Worm (Caenorhabditis elegans) whole organism, L4/young adult: Measurements from ENCODE around the gene ins-14.

Source experiments
- W03F9.2 ChIP-seq: fragments of 150-350 bp; optimal IDR thresholded peaks from 2 replicates; lab custom pipeline; 2014; ENCODE audit warnings: missing biosample characterization, missing genetic modification characterization
- dao-5 ChIP-seq: sonication (generic microtip); optimal IDR thresholded peaks from 2 replicates; lab custom pipeline; 2016; ENCODE audit warnings: missing genotype, missing genetic modification characterization, moderate library complexity, missing compliant biosample characterization
- him-1 ChIP-seq: sonication (generic microtip); optimal IDR thresholded peaks from 2 replicates; lab custom pipeline; 2016; ENCODE audit warnings: missing genotype, missing genetic modification reagents, missing genetic modification characterization, missing compliant biosample characterization

The ins-14 gene

DNA sequence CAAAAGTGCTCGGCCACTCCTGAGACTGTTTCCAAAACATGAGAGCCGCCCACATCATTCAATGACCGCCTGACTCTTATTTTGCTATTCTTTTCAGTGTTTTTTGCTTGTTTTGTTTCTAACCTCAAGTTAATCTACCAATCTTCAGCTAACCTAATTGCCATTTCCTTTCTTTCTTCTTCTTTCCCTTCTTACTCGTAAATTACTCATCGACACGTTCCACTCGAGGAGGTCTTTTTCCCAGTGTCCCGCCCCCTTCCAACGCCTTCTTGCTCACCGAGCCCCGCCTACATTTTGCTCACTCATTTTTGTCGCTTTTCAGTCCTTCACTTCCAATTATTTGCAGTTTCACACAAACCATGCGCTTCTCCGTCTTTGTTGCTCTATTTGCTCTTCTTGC, 19.1 kb upstream of the ins-14 start, which contains the start of gene nlp-50:
TSS of gene nlp-50 (plus strand) at position 301 of the 400 bp plus-strand sequence.
- TF ChIP-seq him-1 (no peak), W03F9.2 (tag; lab: Kevin White, UChicago) (no peak), dao-5 (tag; lab: Kevin White, UChicago) (no peak)

DNA sequence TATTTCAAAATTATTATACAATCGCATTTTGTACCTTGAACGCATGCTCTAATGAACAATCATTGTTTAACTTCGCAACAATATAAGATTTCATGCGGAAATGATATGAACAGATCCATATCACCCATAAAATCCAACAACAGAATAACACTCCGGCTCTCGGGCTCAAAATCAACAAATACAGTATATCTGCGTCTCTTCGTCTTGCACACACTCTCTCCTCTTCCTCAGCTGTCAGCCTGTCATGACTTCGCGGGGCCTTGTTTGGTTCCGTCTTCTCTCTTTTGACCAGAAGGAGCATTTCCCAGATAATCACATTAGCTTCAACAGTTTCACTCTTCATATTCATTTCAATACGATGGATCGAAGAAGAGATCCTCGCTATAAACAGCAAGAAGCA, 10.6 kb upstream of the ins-14 start, which contains the start of gene F41G3.3:
TSS of gene F41G3.3 (plus strand) at position 301 of the 400 bp plus-strand sequence.
- no peak for TF ChIP-seq dao-5 (tag; lab: Kevin White, UChicago)
- TF ChIP-seq W03F9.2 (tag; lab: Kevin White, UChicago): no peak
- no peak for TF ChIP-seq him-1

DNA sequence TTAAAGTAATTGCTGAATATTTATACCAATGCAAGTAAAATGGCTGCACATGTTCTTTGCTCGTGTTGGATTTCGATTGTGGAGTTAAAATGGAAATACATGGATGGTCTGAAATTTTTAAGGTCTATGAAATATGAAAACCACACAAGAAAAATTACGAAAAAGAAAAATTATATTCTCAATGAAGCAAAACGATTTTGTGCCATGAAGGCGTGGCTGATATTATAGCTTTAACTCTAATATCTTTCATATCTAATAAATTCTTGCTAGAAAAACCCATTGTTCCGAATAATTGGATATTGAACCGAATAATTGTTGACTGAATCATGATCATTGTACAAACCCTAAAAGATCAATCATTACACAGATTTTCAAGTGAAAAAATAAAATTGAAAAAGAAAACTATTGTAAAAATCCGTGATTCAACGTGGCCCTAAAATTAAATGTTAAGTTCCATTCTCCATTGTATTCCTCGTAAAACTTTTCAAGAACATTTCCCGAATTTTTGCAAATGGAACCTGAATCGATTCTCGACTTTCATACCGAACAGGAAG, 9.1 kb upstream of the ins-14 start, which contains the start of the genes srx-95 and fis-1:
TSS of gene srx-95 (minus strand) at position 101 of the 554 bp plus-strand sequence.
TSS of gene fis-1 (plus strand) at position 504 of the 554 bp plus-strand sequence.
- no peak for TF ChIP-seq him-1
- no peak for TF ChIP-seq W03F9.2 (tag; lab: Kevin White, UChicago)
- TF ChIP-seq dao-5 (tag; lab: Kevin White, UChicago): no peak

DNA sequence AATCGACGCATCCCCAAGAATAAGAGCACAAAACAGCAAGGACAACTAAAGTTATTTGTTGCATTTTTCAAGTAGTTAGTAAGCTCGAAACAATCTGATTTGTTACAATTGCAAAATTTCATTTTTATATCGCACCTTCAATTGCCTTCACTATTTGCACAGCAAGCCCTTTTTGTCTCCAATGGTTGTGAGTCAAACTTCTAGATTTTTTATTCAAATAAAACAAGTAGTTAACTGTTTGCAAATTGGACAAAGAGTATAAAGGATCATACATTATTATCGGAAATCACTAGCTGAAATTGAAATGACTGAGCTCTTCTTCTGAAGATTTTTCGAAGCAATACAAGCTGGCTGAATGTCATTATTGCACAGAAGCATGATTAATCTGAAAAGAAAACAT, 7.2 kb upstream of the ins-14 start, which contains the start of gene F41G3.21:
TSS of gene F41G3.21 (minus strand) at position 101 of the 400 bp plus-strand sequence.
- no peak for TF ChIP-seq him-1
- no peak for TF ChIP-seq W03F9.2 (tag; lab: Kevin White, UChicago)
- TF ChIP-seq dao-5 (tag; lab: Kevin White, UChicago): no peak

DNA sequence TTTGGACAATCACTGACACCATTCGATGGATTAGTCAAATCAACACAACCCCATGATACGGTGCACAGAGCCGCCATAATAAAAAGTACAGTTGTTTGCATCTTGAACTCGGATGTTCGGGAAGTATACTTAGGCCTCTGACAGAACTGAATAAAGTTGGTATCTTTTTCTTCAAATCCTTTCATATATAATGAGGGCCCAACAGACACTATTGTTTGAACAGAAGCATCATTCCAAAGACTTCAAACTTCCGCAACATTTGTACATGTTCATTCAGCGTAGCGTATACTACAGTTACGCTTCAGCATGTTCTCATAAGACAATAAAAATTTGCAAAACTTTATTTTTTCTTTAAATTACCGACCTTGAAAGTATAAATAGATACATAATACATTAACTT, 6.4 kb upstream of the ins-14 start, which contains the start of gene F41G3.19:
TSS of gene F41G3.19 (minus strand) at position 101 of the 400 bp plus-strand sequence.
- TF ChIP-seq W03F9.2 (tag; lab: Kevin White, UChicago): no peak

DNA sequence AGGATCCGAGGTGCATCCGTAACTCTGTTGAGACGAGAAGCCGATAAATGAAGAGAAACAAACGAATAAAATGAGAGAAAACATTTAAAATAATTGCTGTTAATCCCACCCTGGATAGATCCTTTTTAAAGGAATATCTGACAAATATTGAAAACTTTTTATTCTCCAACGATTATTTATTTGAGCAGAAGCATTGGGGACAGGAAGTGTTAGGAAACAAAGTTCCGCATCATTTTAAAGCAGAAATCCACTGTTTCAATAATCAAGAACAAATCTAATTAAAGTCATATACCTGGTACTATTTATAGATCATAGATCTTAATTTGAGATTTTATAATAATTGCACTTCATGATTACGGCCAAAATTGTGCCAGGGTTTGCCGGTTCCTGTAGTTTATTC, 5.3 kb upstream of the ins-14 start, which contains the start of gene F41G3.20:
TSS of gene F41G3.20 (minus strand) at position 101 of the 400 bp plus-strand sequence.
- no peak for TF ChIP-seq dao-5 (tag; lab: Kevin White, UChicago)
- TF ChIP-seq him-1: no peak
- TF ChIP-seq W03F9.2 (tag; lab: Kevin White, UChicago): no peak

DNA sequence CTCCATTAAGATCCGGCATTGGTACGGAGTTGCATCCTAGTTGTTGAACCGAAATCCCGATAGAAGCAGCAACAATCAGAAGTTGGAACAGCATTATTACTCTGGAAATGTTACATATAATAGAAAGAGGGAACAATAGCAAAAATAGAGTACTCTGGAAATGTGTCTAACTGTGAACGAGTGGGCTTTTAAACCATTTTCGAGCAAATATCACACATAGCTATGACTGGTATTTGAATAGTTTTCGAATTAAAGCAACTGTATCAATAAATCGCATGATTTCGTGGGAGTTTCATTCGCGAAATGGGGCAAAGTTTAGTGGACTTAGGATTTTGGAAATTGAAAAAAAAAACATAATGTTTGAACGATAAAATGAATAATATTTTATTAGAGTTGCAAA, 3.8 kb upstream of the ins-14 start, which contains the start of gene F41G3.10:
TSS of gene F41G3.10 (minus strand) at position 101 of the 400 bp plus-strand sequence.
- TF ChIP-seq him-1: no peak
- TF ChIP-seq W03F9.2 (tag; lab: Kevin White, UChicago): no peak
- no peak for TF ChIP-seq dao-5 (tag; lab: Kevin White, UChicago)

DNA sequence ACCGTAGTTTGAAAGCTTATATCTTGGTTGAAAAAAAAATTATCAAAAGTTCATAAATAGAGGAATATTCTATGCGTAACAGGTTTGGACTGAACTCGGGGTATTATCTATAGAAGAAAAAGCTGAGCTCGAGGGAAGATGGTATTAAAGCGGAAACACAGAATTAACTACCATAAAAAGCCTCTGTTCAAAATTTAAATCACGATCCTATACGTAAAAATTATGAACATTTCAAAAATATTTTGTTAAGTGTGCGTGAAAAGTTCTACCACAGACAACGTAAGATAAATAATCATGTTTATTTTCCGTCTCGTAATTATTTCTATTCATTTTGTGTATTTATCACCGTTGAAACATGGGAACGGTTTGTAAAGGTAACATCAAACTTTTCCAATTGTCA, 790 bp upstream of the ins-14 start, which contains the start of gene F41G3.5:
TSS of gene F41G3.5 (plus strand) at position 301 of the 400 bp plus-strand sequence.
- TF ChIP-seq W03F9.2 (tag; lab: Kevin White, UChicago): no peak
- no peak for TF ChIP-seq him-1
- TF ChIP-seq dao-5 (tag; lab: Kevin White, UChicago): no peak

DNA sequence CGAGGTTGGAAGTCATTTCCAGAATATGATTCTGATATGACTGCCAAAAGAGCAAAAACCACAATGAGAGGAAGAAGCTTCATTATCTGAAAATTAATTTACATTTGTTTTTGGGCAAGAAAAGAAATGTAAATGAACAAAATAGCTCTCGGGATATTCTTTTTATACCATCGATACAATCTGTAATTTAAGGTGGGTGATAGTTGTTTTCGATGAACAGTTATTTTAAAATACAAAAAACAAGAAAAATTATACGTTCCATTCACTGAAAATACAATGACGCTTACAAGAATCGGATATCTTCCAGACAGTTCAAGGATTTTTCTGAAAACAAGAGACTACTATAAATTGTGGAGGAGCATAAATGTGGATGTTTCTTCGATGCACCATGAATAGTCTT, 966 bp downstream of the ins-14 start, which contains the start of gene ins-15:
TSS of gene ins-15 (minus strand) at position 101 of the 400 bp plus-strand sequence.
- TF ChIP-seq him-1: no peak
- no peak for TF ChIP-seq dao-5 (tag; lab: Kevin White, UChicago)
- no peak for TF ChIP-seq W03F9.2 (tag; lab: Kevin White, UChicago)

DNA sequence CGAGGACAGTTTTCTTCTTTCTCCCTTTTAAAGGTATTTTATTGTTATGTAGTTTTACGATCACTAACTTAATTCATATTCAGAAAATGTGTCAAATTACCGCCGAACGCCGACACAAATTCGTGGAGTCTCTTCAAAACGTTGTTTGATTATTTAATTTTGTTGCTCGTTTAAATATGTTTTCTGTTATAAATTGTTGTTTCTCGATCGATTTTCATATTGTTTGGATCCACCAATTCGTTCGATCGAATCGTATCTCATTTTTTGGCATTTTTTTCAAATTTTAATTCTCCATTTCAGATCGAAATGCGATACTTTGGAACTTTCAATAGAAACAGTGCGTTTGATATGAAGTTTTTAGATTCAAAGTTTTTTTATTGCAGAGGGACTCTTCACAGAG, 3.0 kb downstream of the ins-14 start, which contains the start of gene F41G3.6:
TSS of gene F41G3.6 (plus strand) at position 301 of the 400 bp plus-strand sequence.
- no peak for TF ChIP-seq him-1
- TF ChIP-seq W03F9.2 (tag; lab: Kevin White, UChicago): no peak
- no peak for TF ChIP-seq dao-5 (tag; lab: Kevin White, UChicago)

DNA sequence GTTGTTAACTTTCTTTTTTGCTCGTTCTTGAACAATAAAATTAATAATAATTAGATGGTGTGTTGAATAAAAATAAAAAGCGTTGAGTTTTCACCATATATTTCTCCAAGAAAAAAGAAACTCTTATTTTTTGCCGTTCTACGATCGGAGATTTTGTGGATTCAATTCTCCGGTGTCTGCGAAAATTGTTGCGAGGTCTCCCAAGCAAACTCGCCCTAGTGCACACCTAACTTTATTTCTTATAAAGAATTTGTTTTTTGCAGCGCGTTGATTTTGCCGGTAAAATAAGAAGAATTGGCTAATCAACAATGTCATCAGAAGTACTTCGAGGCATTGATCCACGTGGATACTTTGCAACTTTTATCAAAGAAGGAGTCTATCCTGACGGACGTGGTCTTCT, 4.2 kb downstream of the ins-14 start, which contains the start of gene exos-8:
TSS of gene exos-8 (plus strand) at position 264 of the 400 bp plus-strand sequence.
- TF ChIP-seq W03F9.2 (tag; lab: Kevin White, UChicago): no peak
- TF ChIP-seq dao-5 (tag; lab: Kevin White, UChicago): no peak
- TF ChIP-seq him-1: peak; percentile 12

DNA sequence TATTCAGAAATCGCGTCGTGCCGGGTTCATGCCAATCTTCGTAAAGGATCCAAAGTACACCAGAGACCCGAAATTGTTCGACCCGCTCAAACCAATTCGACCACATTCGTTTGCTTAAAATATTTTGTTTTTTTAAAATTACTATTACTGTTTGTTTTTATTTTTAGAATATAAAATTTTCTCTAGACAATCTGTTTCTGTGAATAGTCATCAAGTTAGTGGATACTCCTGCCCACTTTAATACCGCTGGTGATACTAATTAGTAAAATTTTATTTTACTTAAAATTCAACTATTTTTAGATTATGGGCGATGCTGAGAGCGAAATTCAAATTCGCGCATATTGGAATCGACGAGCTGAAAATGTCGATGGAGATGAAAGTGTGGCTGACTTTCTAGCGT, 9.0 kb downstream of the ins-14 start, which contains the start of gene T14B4.1:
TSS of gene T14B4.1 (plus strand) at position 301 of the 400 bp plus-strand sequence.
- TF ChIP-seq dao-5 (tag; lab: Kevin White, UChicago): no peak
- TF ChIP-seq him-1: no peak
- no peak for TF ChIP-seq W03F9.2 (tag; lab: Kevin White, UChicago)

DNA sequence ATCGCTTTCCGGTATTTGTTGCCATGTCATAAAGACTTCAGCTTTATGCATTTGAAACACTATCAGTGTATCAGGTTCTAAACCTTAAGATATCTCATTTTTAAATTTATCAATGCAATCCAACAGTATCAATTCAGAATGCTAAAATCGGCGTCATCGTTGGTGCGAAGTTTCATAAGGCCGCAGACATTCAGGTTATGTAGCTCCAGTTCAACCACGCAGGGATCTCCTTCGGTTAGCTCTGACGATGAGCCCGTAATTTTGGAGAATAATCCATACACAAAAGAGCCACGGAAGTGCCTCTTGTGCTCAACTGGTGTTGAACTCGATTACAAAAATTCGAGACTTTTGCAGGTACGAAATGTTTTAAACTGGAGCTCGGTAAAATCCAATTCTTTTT, 9.5 kb downstream of the ins-14 start, which contains the start of gene mrps-18.C:
TSS of gene mrps-18.C (plus strand) at position 138 of the 400 bp plus-strand sequence.
- TF ChIP-seq dao-5 (tag; lab: Kevin White, UChicago) (no peak), W03F9.2 (tag; lab: Kevin White, UChicago) (no peak), him-1 (no peak)

DNA sequence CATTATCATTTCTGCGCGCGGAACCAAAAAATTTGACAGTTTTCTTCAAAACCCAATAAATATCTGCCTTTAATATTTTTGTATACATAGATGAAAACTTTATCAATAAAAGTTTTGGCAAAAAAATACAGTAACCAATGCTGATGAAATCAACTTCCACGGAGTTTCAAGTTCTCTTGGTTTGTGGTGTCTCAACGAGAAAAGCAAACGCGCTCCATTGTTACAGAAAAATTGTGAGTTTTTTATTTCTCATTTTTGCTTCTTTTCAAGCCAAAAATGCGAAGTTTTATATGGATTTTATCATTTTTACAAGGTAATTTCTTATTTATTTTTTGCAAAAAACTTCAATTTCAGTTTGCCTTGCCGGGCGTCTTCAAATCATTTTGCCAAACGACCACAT, 10.9 kb downstream of the ins-14 start, which contains the start of gene T14B4.3:
TSS of gene T14B4.3 (plus strand) at position 264 of the 400 bp plus-strand sequence.
- no peak for TF ChIP-seq dao-5 (tag; lab: Kevin White, UChicago)
- peak; percentile 46 for TF ChIP-seq W03F9.2 (tag; lab: Kevin White, UChicago)
- TF ChIP-seq him-1: no peak
